Fruit fly (Drosophila melanogaster): ENCODE data around the gene CG33286.

Gene CG33286

dm6 chr3L:20961286-20961685 is 13.2 kb downstream of the CG33286 start, which contains the start of gene CG11037:
Gene CG11037, minus strand, starts transcription at chr3L:20961386.
- no peak for TF ChIP-seq Crg-1 (GFP tag; optimal IDR thresholded peaks at IDR 0.05)
- no peak for TF ChIP-seq tj (GFP tag; optimal IDR thresholded peaks at IDR 0.05)
- TF ChIP-seq bab1 (GFP tag; optimal IDR thresholded peaks at IDR 0.05): no peak
- no peak for TF ChIP-seq CG1620 (GFP tag; optimal IDR thresholded peaks at IDR 0.05)

dm6 chr3L:20956650-20957049 is 17.9 kb downstream of the CG33286 start, which contains the start of the genes Sems and CG10588:
Gene Sems, minus strand, starts transcription at chr3L:20956750.
Gene CG10588, plus strand, starts transcription at chr3L:20956934.
- TF ChIP-seq toe (GFP tag; optimal IDR thresholded peaks at IDR 0.05) (no peak), CG5204 (GFP tag; optimal IDR thresholded peaks at IDR 0.05) (no peak), tj (GFP tag; optimal IDR thresholded peaks at IDR 0.05) (no peak), ovo (GFP tag; optimal IDR thresholded peaks at IDR 0.05) (no peak), CG7101 (tag; optimal IDR thresholded peaks at IDR 0.05) (no peak), Crg-1 (GFP tag; optimal IDR thresholded peaks at IDR 0.05) (no peak), Hr96 (GFP tag; optimal IDR thresholded peaks at IDR 0.05) (no peak), CG1620 (GFP tag; optimal IDR thresholded peaks at IDR 0.05) (no peak), CG33017 (tag; optimal IDR thresholded peaks at IDR 0.05) (no peak), Mnt (GFP tag; optimal IDR thresholded peaks at IDR 0.05) (no peak), Clk (GFP tag; optimal IDR thresholded peaks at IDR 0.05) (no peak), CG7045 (GFP tag; optimal IDR thresholded peaks at IDR 0.05) (no peak), CG12768 (GFP tag; optimal IDR thresholded peaks at IDR 0.05) (no peak)

- no peak for TF ChIP-seq Hr96 (GFP tag; optimal IDR thresholded peaks at IDR 0.05)
- TF ChIP-seq cic (GFP tag; optimal IDR thresholded peaks at IDR 0.05): no peak
- TF ChIP-seq tj (GFP tag; optimal IDR thresholded peaks at IDR 0.05): no peak
- no peak for TF ChIP-seq toe (GFP tag; optimal IDR thresholded peaks at IDR 0.05)
- no peak for TF ChIP-seq CG1620 (GFP tag; optimal IDR thresholded peaks at IDR 0.05)
- TF ChIP-seq ovo (GFP tag; optimal IDR thresholded peaks at IDR 0.05): no peak
- TF ChIP-seq pad (GFP tag; optimal IDR thresholded peaks at IDR 0.05): no peak
- TF ChIP-seq CG12768 (GFP tag; optimal IDR thresholded peaks at IDR 0.05): no peak
- no peak for TF ChIP-seq Crg-1 (GFP tag; optimal IDR thresholded peaks at IDR 0.05)
- no peak for TF ChIP-seq kay (GFP tag; ENCODE audit: borderline replicate concordance)
- TF ChIP-seq cnc (optimal IDR thresholded peaks at IDR 0.05): no peak
- no peak for TF ChIP-seq CG7045 (GFP tag; optimal IDR thresholded peaks at IDR 0.05)
- no peak for TF ChIP-seq CG7101 (tag; optimal IDR thresholded peaks at IDR 0.05)
- no peak for TF ChIP-seq CG33017 (tag; optimal IDR thresholded peaks at IDR 0.05)
- TF ChIP-seq bab1 (GFP tag; optimal IDR thresholded peaks at IDR 0.05): no peak
- TF ChIP-seq CG5204 (GFP tag; optimal IDR thresholded peaks at IDR 0.05): no peak
- no peak for TF ChIP-seq CG14711 (tag; optimal IDR thresholded peaks at IDR 0.05)
- no peak for TF ChIP-seq Clk (GFP tag; optimal IDR thresholded peaks at IDR 0.05)
- TF ChIP-seq Mnt (GFP tag; optimal IDR thresholded peaks at IDR 0.05): no peak
These were observed 20.4 kb downstream of the CG33286 start for dm6 chr3L:20954118-20954517.

- TF ChIP-seq Hr96 (GFP tag; optimal IDR thresholded peaks at IDR 0.05): no peak
- no peak for TF ChIP-seq CG5204 (GFP tag; optimal IDR thresholded peaks at IDR 0.05)
- no peak for TF ChIP-seq tj (GFP tag; optimal IDR thresholded peaks at IDR 0.05)
- no peak for TF ChIP-seq bab1 (GFP tag; optimal IDR thresholded peaks at IDR 0.05)
- no peak for TF ChIP-seq CG1620 (GFP tag; optimal IDR thresholded peaks at IDR 0.05)
- TF ChIP-seq CG11617 (GFP tag; optimal IDR thresholded peaks at IDR 0.05): no peak
- no peak for TF ChIP-seq pad (GFP tag; optimal IDR thresholded peaks at IDR 0.05)
- no peak for TF ChIP-seq CG7045 (GFP tag; optimal IDR thresholded peaks at IDR 0.05)
- no peak for TF ChIP-seq CG12768 (GFP tag; optimal IDR thresholded peaks at IDR 0.05)
- TF ChIP-seq cnc (optimal IDR thresholded peaks at IDR 0.05): no peak
- no peak for TF ChIP-seq cic (GFP tag; optimal IDR thresholded peaks at IDR 0.05)
- TF ChIP-seq CG33017 (tag; optimal IDR thresholded peaks at IDR 0.05): no peak
- no peak for TF ChIP-seq Clk (GFP tag; optimal IDR thresholded peaks at IDR 0.05)
These were observed 21.6 kb downstream of the CG33286 start for dm6 chr3L:20952622-20953618.

- TF ChIP-seq cnc (optimal IDR thresholded peaks at IDR 0.05): no peak
- TF ChIP-seq CG7101 (tag; optimal IDR thresholded peaks at IDR 0.05): no peak
- TF ChIP-seq CG1620 (GFP tag; optimal IDR thresholded peaks at IDR 0.05): no peak
- no peak for TF ChIP-seq CG5204 (GFP tag; optimal IDR thresholded peaks at IDR 0.05)
These were observed 22.4 kb downstream of the CG33286 start for dm6 chr3L:20952121-20952487.

- TF ChIP-seq CG12768 (GFP tag; optimal IDR thresholded peaks at IDR 0.05) (no peak), ovo (GFP tag; optimal IDR thresholded peaks at IDR 0.05) (no peak), bab1 (GFP tag; optimal IDR thresholded peaks at IDR 0.05) (no peak), CG14711 (tag; optimal IDR thresholded peaks at IDR 0.05) (no peak), Crg-1 (GFP tag; optimal IDR thresholded peaks at IDR 0.05) (no peak), CG7101 (tag; optimal IDR thresholded peaks at IDR 0.05) (no peak), CG7045 (GFP tag; optimal IDR thresholded peaks at IDR 0.05) (no peak)
These were observed 22.9 kb downstream of the CG33286 start for dm6 chr3L:20951477-20952120.

Measured in whole organism, adult.